Worm (Caenorhabditis elegans) whole organism, L2 larva: ENCODE data around the gene his-31.

Experiments used
- alr-1 ChIP-seq: fragments of 150-350 bp; optimal IDR thresholded peaks from 2 replicates; lab custom pipeline; 2014; ENCODE audit warnings: missing biosample characterization, missing genetic modification characterization
- elt-1 ChIP-seq: fragments of 150-350 bp; optimal IDR thresholded peaks from 2 replicates; lab custom pipeline; 2014; ENCODE audit warnings: missing biosample characterization, missing genetic modification characterization
- fos-1 ChIP-seq: fragments of 150-350 bp; optimal IDR thresholded peaks from 2 replicates; lab custom pipeline; 2014; ENCODE audit warnings: missing biosample characterization, missing genetic modification characterization
- mdl-1 ChIP-seq, 2 experiments: fragments of 150-350 bp in 1 of 2; sonication (generic microtip) in 1 of 2; optimal IDR thresholded peaks; 2 replicates each; lab custom pipeline; 2017; ENCODE audit warnings: missing biosample characterization in 2 of 2, missing genetic modification characterization in 2 of 2
- nhr-12 ChIP-seq: fragments of 150-350 bp; optimal IDR thresholded peaks from 2 replicates; lab custom pipeline; 2014; ENCODE audit warnings: missing biosample characterization, missing genetic modification characterization
- zag-1 ChIP-seq: fragments of 150-350 bp; optimal IDR thresholded peaks from 2 replicates; lab custom pipeline; 2014; ENCODE audit warnings: missing biosample characterization, missing genetic modification characterization

DNA sequence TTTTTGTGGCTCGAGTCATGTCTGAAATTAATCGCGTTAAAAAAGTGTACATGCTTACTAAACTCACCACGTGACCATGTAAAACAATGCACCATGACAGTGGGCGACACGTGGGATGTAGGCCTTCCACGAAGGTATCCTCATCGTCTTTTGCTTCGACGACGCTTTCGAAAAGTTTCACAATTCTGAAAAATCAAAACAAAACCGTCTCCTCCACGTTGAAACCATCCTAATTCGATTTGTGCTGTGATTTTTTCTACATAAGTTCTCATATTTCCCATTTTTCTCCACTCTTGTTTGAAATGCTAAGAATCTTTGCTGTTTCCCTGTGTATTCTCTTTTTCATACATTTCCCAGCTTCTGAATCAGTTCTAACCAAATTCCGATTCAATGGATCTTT is 20.8 kb upstream of the his-31 start, which contains the start of gene F17E9.3:
- TF ChIP-seq zag-1 (tag; lab: Kevin White, UChicago): no peak
- no peak for TF ChIP-seq alr-1 (tag; lab: Kevin White, UChicago)
- no peak for TF ChIP-seq fos-1
- no peak for TF ChIP-seq elt-1 (tag; lab: Kevin White, UChicago)
- no peak for TF ChIP-seq mdl-1 (tag; optimal IDR thresholded peaks at IDR 0.05; lab: Kevin White, UChicago)
- no peak for TF ChIP-seq nhr-12 (tag; lab: Kevin White, UChicago)
